Worm (Caenorhabditis elegans) whole organism, L4/young adult: Measurements from ENCODE around the gene igdb-3.

ENCODE experiments used
- dao-5 ChIP-seq: sonication (generic microtip); optimal IDR thresholded peaks from 2 replicates; lab custom pipeline; 2016; ENCODE audit warnings: missing genotype, missing genetic modification characterization, moderate library complexity, missing compliant biosample characterization
- him-1 ChIP-seq: sonication (generic microtip); optimal IDR thresholded peaks from 2 replicates; lab custom pipeline; 2016; ENCODE audit warnings: missing genotype, missing genetic modification reagents, missing genetic modification characterization, missing compliant biosample characterization

DNA sequence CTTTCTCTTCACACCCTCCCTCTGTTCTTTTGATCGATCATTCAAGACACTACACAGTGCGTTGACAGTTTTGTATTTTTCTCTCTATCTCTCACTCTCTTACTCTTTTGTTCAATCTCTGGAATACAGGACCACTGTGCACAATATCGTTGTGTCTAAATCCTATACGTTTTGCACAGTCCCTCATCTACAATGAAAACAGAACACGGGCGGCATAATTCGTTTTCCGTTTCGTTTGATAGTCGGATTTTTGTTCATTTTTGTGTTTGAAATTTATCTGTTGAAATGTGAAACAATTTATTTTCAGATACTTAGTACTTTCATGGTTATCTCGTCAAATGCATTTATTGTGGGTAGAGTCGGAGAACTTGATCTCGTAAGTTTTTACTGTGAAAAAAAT is 43.8 kb upstream of the igdb-3 start, which contains the start of gene C03B1.7:
- TF ChIP-seq dao-5 (tag; lab: Kevin White, UChicago) (no peak), him-1 (tag; lab: Kevin White, UChicago) (no peak)
